Worm (Caenorhabditis elegans): ENCODE results near the gene srh-296.

srh-296 gene

ce11 chrV:17777127-17777526 lies 33.0 kb upstream of the srh-296 start, which contains the start of gene ddo-1:
Gene ddo-1 (minus strand): TSS chrV:17777227.
- no peak for TF ChIP-seq drap-1 (GFP tag; optimal IDR thresholded peaks at IDR 0.05)
- no peak for TF ChIP-seq mep-1 (tag; optimal IDR thresholded peaks at IDR 0.05)
- TF ChIP-seq lin-32 (GFP tag; optimal IDR thresholded peaks at IDR 0.05): no peak
- TF ChIP-seq elt-1 (tag; optimal IDR thresholded peaks at IDR 0.05; ENCODE audit: borderline replicate concordance, insufficient read depth): no peak
- TF ChIP-seq blmp-1 (tag; optimal IDR thresholded peaks at IDR 0.05): no peak
- no peak for TF ChIP-seq bed-3 (GFP tag; optimal IDR thresholded peaks at IDR 0.05)
- no peak for TF ChIP-seq unc-39 (tag; optimal IDR thresholded peaks at IDR 0.05)

ce11 chrV:17777624-17778023 lies 32.5 kb upstream of the srh-296 start, which contains the start of gene C47A10.12:
Gene C47A10.12 (plus strand): TSS chrV:17777924.
- TF ChIP-seq sptf-1 (tag; optimal IDR thresholded peaks at IDR 0.05) (no peak), snpc-4 (tag; optimal IDR thresholded peaks at IDR 0.05) (no peak)

- no peak for TF ChIP-seq lin-32 (GFP tag; optimal IDR thresholded peaks at IDR 0.05)
- TF ChIP-seq lin-13 (tag; optimal IDR thresholded peaks at IDR 0.05): no peak
Observed at ce11 chrV:17780285-17780684, 29.9 kb upstream of the srh-296 start.

ce11 chrV:17783542-17783941 lies 26.6 kb upstream of the srh-296 start, which contains the start of gene srab-12:
Gene srab-12 (minus strand): TSS chrV:17783642.
- TF ChIP-seq mep-1 (tag; optimal IDR thresholded peaks at IDR 0.05) (no peak), nhr-28 (tag; optimal IDR thresholded peaks at IDR 0.05) (no peak), ceh-43 (GFP tag; optimal IDR thresholded peaks at IDR 0.05) (no peak), unc-39 (tag; optimal IDR thresholded peaks at IDR 0.05) (no peak), bed-3 (GFP tag; optimal IDR thresholded peaks at IDR 0.05) (no peak), elt-1 (tag; optimal IDR thresholded peaks at IDR 0.05; ENCODE audit: borderline replicate concordance, insufficient read depth) (no peak), ztf-11 (tag; optimal IDR thresholded peaks at IDR 0.05) (no peak), lin-32 (GFP tag; optimal IDR thresholded peaks at IDR 0.05) (no peak), ham-2 (GFP tag; optimal IDR thresholded peaks at IDR 0.05) (no peak), ces-1 (GFP tag; optimal IDR thresholded peaks at IDR 0.05) (no peak), nhr-2 (tag; optimal IDR thresholded peaks at IDR 0.05) (no peak), zip-8 (tag; optimal IDR thresholded peaks at IDR 0.05) (no peak), tbx-8 (GFP tag; optimal IDR thresholded peaks at IDR 0.05) (no peak), mls-2 (tag; optimal IDR thresholded peaks at IDR 0.05) (no peak), cnd-1 (tag; optimal IDR thresholded peaks at IDR 0.05) (no peak), nhr-237 (tag; optimal IDR thresholded peaks at IDR 0.05) (no peak), ceh-83 (GFP tag; optimal IDR thresholded peaks at IDR 0.05) (no peak)

ce11 chrV:17784363-17784762 lies 25.8 kb upstream of the srh-296 start:
- TF ChIP-seq mls-2 (tag; optimal IDR thresholded peaks at IDR 0.05) (no peak), cnd-1 (tag; optimal IDR thresholded peaks at IDR 0.05) (no peak), lsy-2 (tag; optimal IDR thresholded peaks at IDR 0.05) (no peak), ceh-83 (GFP tag; optimal IDR thresholded peaks at IDR 0.05) (no peak), ceh-43 (GFP tag; optimal IDR thresholded peaks at IDR 0.05) (no peak)

ce11 chrV:17790191-17790590 lies 20.0 kb upstream of the srh-296 start, which contains the start of gene srh-290:
Gene srh-290 (plus strand): TSS chrV:17790491.
- no peak for TF ChIP-seq ham-2 (GFP tag; optimal IDR thresholded peaks at IDR 0.05)
- no peak for TF ChIP-seq tbx-8 (GFP tag; optimal IDR thresholded peaks at IDR 0.05)
- TF ChIP-seq unc-120 (tag; optimal IDR thresholded peaks at IDR 0.05; ENCODE audit: poor library complexity, severe bottlenecking): no peak
- TF ChIP-seq sem-2 (GFP tag; optimal IDR thresholded peaks at IDR 0.05): no peak
- TF ChIP-seq elt-3 (tag; optimal IDR thresholded peaks at IDR 0.05): no peak
- no peak for TF ChIP-seq nhr-12 (tag; optimal IDR thresholded peaks at IDR 0.05)
- no peak for TF ChIP-seq drap-1 (GFP tag; optimal IDR thresholded peaks at IDR 0.05)
- no peak for TF ChIP-seq mls-2 (tag; optimal IDR thresholded peaks at IDR 0.05)
- no peak for TF ChIP-seq ceh-39 (tag; optimal IDR thresholded peaks at IDR 0.05)
- no peak for TF ChIP-seq flh-1 (GFP tag; optimal IDR thresholded peaks at IDR 0.05)
- no peak for TF ChIP-seq ztf-11 (tag; optimal IDR thresholded peaks at IDR 0.05)
- no peak for TF ChIP-seq M03D4.4 (tag; optimal IDR thresholded peaks at IDR 0.05)
- TF ChIP-seq cnd-1 (tag; optimal IDR thresholded peaks at IDR 0.05): no peak
- no peak for TF ChIP-seq unc-39 (tag; optimal IDR thresholded peaks at IDR 0.05)
- TF ChIP-seq mab-5 (tag; optimal IDR thresholded peaks at IDR 0.05): no peak
- no peak for TF ChIP-seq snpc-4 (tag; optimal IDR thresholded peaks at IDR 0.05)
